Fruit fly (Drosophila melanogaster) whole organism, prepupa: ENCODE data around the gene Strip.
A peak's percentile ranks its signal among the peaks of the same experiment; 100 is the strongest.

Experiments
- CG10631 ChIP-seq: fragments of 200-800 bp; sonication (Bioruptor generic); optimal IDR thresholded peaks from 2 replicates; lab custom pipeline; 2016; ENCODE audit warnings: missing biosample characterization, missing genetic modification characterization
- CG10669 ChIP-seq: fragments of 200-800 bp; sonication (Bioruptor generic); optimal IDR thresholded peaks from 3 replicates; lab custom pipeline; 2018; ENCODE audit warnings: missing biosample characterization, mild to moderate bottlenecking, missing genetic modification characterization, moderate library complexity
- CG11294 ChIP-seq: fragments of 200-800 bp; sonication (Bioruptor generic); IDR thresholded peaks from 2 replicates; pipeline ENCODE4 v1.3.6; 2022; ENCODE audit warnings: missing biosample characterization, missing genetic modification characterization
- CG11762 ChIP-seq: fragments of 200-800 bp; sonication (Bioruptor generic); optimal IDR thresholded peaks from 3 replicates; lab custom pipeline; 2016; ENCODE audit warnings: missing biosample characterization, missing genetic modification characterization; ENCODE audit not compliant: insufficient read depth
- CG11902 ChIP-seq: fragments of 200-800 bp; sonication (Bioruptor generic); optimal IDR thresholded peaks from 3 replicates; lab custom pipeline; 2016; ENCODE audit warnings: missing biosample characterization, missing genetic modification characterization
- CG15336 ChIP-seq: fragments of 200-800 bp; sonication (Bioruptor generic); IDR thresholded peaks from 2 replicates; pipeline ENCODE4 v1.3.6; 2022; ENCODE audit warnings: missing biosample characterization, missing genetic modification characterization
- CG1621 ChIP-seq: fragments of 200-800 bp; sonication (Bioruptor generic); optimal IDR thresholded peaks from 3 replicates; lab custom pipeline; 2018; ENCODE audit warnings: missing biosample characterization, mild to moderate bottlenecking, missing genetic modification characterization
- CG31627 ChIP-seq: fragments of 200-800 bp; sonication (Bioruptor generic); optimal IDR thresholded peaks from 3 replicates; lab custom pipeline; 2016; ENCODE audit warnings: missing biosample characterization, missing genetic modification characterization
- CG32006 ChIP-seq: fragments of 200-800 bp; sonication (Bioruptor generic); optimal IDR thresholded peaks from 3 replicates; lab custom pipeline; 2017; ENCODE audit warnings: missing biosample characterization, mild to moderate bottlenecking, missing genetic modification characterization
- CG34406 ChIP-seq: fragments of 200-800 bp; sonication (Bioruptor generic); optimal IDR thresholded peaks from 3 replicates; lab custom pipeline; 2016; ENCODE audit warnings: missing biosample characterization, missing genetic modification characterization
- CG3919 ChIP-seq: fragments of 200-800 bp; sonication (Bioruptor generic); optimal IDR thresholded peaks from 3 replicates; lab custom pipeline; 2016; ENCODE audit warnings: missing biosample characterization, missing genetic modification characterization
- CG6163 ChIP-seq: fragments of 200-800 bp; sonication (Bioruptor generic); IDR thresholded peaks from 3 replicates; pipeline ENCODE4 v1.3.6; 2022; ENCODE audit warnings: missing biosample characterization, missing genetic modification characterization
- CG6276 ChIP-seq: fragments of 200-800 bp; sonication (Bioruptor generic); optimal IDR thresholded peaks from 2 replicates; lab custom pipeline; 2017; ENCODE audit warnings: missing biosample characterization, mild to moderate bottlenecking, missing genetic modification characterization
- CG6792 ChIP-seq: fragments of 200-800 bp; sonication (Bioruptor generic); optimal IDR thresholded peaks from 3 replicates; lab custom pipeline; 2016; ENCODE audit warnings: missing biosample characterization, missing genetic modification characterization
- CG6808 ChIP-seq: fragments of 200-800 bp; sonication (Bioruptor generic); optimal IDR thresholded peaks from 3 replicates; lab custom pipeline; 2017; ENCODE audit warnings: missing biosample characterization, missing genetic modification characterization, mild to moderate bottlenecking, moderate library complexity, missing genetic modification reagents
- CG6854 ChIP-seq: fragments of 200-800 bp; sonication (Bioruptor generic); optimal IDR thresholded peaks from 2 replicates; lab custom pipeline; 2017; ENCODE audit warnings: missing biosample characterization, mild to moderate bottlenecking, missing genetic modification characterization
- CG7368 ChIP-seq: fragments of 200-800 bp; sonication (Bioruptor generic); optimal IDR thresholded peaks from 3 replicates; lab custom pipeline; 2016; ENCODE audit warnings: missing biosample characterization, missing genetic modification characterization
- CG8319 ChIP-seq: fragments of 200-800 bp; sonication (Bioruptor generic); optimal IDR thresholded peaks from 3 replicates; lab custom pipeline; 2016; ENCODE audit warnings: missing biosample characterization, missing genetic modification characterization
- CG8632 ChIP-seq: fragments of 200-800 bp; sonication (Bioruptor generic); optimal IDR thresholded peaks from 3 replicates; lab custom pipeline; 2016; ENCODE audit warnings: missing biosample characterization, missing genetic modification characterization
- CG9139 ChIP-seq: fragments of 200-800 bp; sonication (Bioruptor generic); optimal IDR thresholded peaks from 3 replicates; lab custom pipeline; 2017; ENCODE audit warnings: missing biosample characterization, mild to moderate bottlenecking, missing genetic modification characterization
- Eip75B ChIP-seq: fragments of 200-800 bp; sonication (Bioruptor generic); optimal IDR thresholded peaks from 3 replicates; lab custom pipeline; 2016; ENCODE audit warnings: missing biosample characterization, missing genetic modification characterization
- Eip78C ChIP-seq: fragments of 200-800 bp; sonication (Bioruptor generic); peaks from one replicate; lab custom pipeline; 2016; ENCODE audit warnings: missing biosample characterization, missing genetic modification characterization
- Gug ChIP-seq: fragments of 200-800 bp; sonication (Bioruptor generic); IDR thresholded peaks from 2 replicates; pipeline ENCODE4 v1.3.6; 2022; ENCODE audit warnings: missing biosample characterization, missing genetic modification characterization
- Hr38 ChIP-seq: sonication (Bioruptor generic); optimal IDR thresholded peaks from 2 replicates; lab custom pipeline; 2016; ENCODE audit warnings: missing biosample characterization, missing genetic modification characterization
- Hr4 ChIP-seq: fragments of 200-800 bp; sonication (Bioruptor generic); optimal IDR thresholded peaks from 3 replicates; lab custom pipeline; 2016; ENCODE audit warnings: missing biosample characterization, missing genetic modification characterization
- Lpt ChIP-seq: fragments of 200-800 bp; sonication (Bioruptor generic); optimal IDR thresholded peaks from 3 replicates; lab custom pipeline; 2016; ENCODE audit warnings: missing biosample characterization, missing genetic modification characterization
- Met ChIP-seq: fragments of 200-800 bp; sonication (Bioruptor generic); optimal IDR thresholded peaks from 3 replicates; lab custom pipeline; 2016; ENCODE audit warnings: missing biosample characterization, missing genetic modification characterization
- OdsH ChIP-seq: fragments of 200-800 bp; sonication (Bioruptor generic); optimal IDR thresholded peaks from 3 replicates; lab custom pipeline; 2016; ENCODE audit warnings: missing biosample characterization, missing genetic modification characterization
- Smox ChIP-seq: fragments of 200-800 bp; sonication (Bioruptor generic); optimal IDR thresholded peaks from 3 replicates; lab custom pipeline; 2016; ENCODE audit warnings: missing biosample characterization, missing genetic modification characterization
- Sox102F ChIP-seq: fragments of 200-800 bp; sonication (Bioruptor generic); optimal IDR thresholded peaks from 2 replicates; lab custom pipeline; 2016; ENCODE audit warnings: missing biosample characterization, mild to moderate bottlenecking, missing genetic modification characterization
- Sox15 ChIP-seq: fragments of 200-800 bp; sonication (Bioruptor generic); optimal IDR thresholded peaks from 3 replicates; lab custom pipeline; 2016; ENCODE audit warnings: missing biosample characterization, missing genetic modification characterization
- achi ChIP-seq: fragments of 200-800 bp; sonication (Bioruptor generic); optimal IDR thresholded peaks from 3 replicates; lab custom pipeline; 2016; ENCODE audit warnings: missing biosample characterization, missing genetic modification characterization
- cyc ChIP-seq: fragments of 200-800 bp; sonication (Bioruptor generic); optimal IDR thresholded peaks from 3 replicates; lab custom pipeline; 2016; ENCODE audit warnings: missing biosample characterization, missing genetic modification characterization
- dac ChIP-seq: fragments of 200-800 bp; sonication (Bioruptor generic); optimal IDR thresholded peaks from 2 replicates; lab custom pipeline; 2017; ENCODE audit warnings: missing biosample characterization, mild to moderate bottlenecking, missing genetic modification characterization
- dsx ChIP-seq: fragments of 200-800 bp; optimal IDR thresholded peaks from 3 replicates; lab custom pipeline; 2019; ENCODE audit warnings: missing biosample characterization, mild to moderate bottlenecking, missing genetic modification characterization, moderate library complexity; ENCODE audit not compliant: poor library complexity, severe bottlenecking
- eg ChIP-seq: fragments of 200-800 bp; sonication (Bioruptor generic); IDR thresholded peaks from 3 replicates; pipeline ENCODE4 v1.3.6; 2022; ENCODE audit warnings: missing biosample characterization, missing genetic modification characterization
- esn ChIP-seq: fragments of 200-800 bp; sonication (Bioruptor generic); optimal IDR thresholded peaks from 2 replicates; lab custom pipeline; 2016; ENCODE audit warnings: missing biosample characterization, mild to moderate bottlenecking, missing genetic modification characterization, moderate library complexity
- fd85E ChIP-seq: fragments of 200-800 bp; sonication (Bioruptor generic); optimal IDR thresholded peaks from 3 replicates; lab custom pipeline; 2016; ENCODE audit warnings: missing biosample characterization, missing genetic modification characterization
- pdm3 ChIP-seq: fragments of 200-800 bp; sonication (Bioruptor generic); optimal IDR thresholded peaks from 3 replicates; lab custom pipeline; 2016; ENCODE audit warnings: missing biosample characterization, missing genetic modification characterization
- salr ChIP-seq, 2 experiments: fragments of 200-800 bp; sonication (Bioruptor generic); optimal IDR thresholded peaks; 3 replicates each; lab custom pipeline; 2016 to 2018; ENCODE audit warnings: missing biosample characterization in 2 of 2, missing genetic modification characterization in 2 of 2, mild to moderate bottlenecking in 1 of 2
- spab ChIP-seq: fragments of 200-800 bp; sonication (Bioruptor generic); optimal IDR thresholded peaks from 2 replicates; lab custom pipeline; 2017; ENCODE audit warnings: missing biosample characterization, mild to moderate bottlenecking, missing genetic modification characterization, missing genetic modification reagents
- ss ChIP-seq, 2 experiments: fragments of 200-800 bp; sonication (Bioruptor generic); optimal IDR thresholded peaks; 2 replicates in 1 of 2; 3 replicates in 1 of 2; lab custom pipeline; 2017 to 2018; ENCODE audit warnings: mild to moderate bottlenecking in 2 of 2, missing biosample characterization in 2 of 2, missing genetic modification characterization in 2 of 2, moderate library complexity in 1 of 2
- svp ChIP-seq: fragments of 200-800 bp; sonication (Bioruptor generic); peaks from one replicate; lab custom pipeline; 2016; ENCODE audit warnings: missing biosample characterization, missing genetic modification characterization
- vri ChIP-seq: fragments of 200-800 bp; sonication (Bioruptor generic); optimal IDR thresholded peaks from 3 replicates; lab custom pipeline; 2016; ENCODE audit warnings: missing biosample characterization, mild to moderate bottlenecking, missing genetic modification characterization

The Strip gene

DNA sequence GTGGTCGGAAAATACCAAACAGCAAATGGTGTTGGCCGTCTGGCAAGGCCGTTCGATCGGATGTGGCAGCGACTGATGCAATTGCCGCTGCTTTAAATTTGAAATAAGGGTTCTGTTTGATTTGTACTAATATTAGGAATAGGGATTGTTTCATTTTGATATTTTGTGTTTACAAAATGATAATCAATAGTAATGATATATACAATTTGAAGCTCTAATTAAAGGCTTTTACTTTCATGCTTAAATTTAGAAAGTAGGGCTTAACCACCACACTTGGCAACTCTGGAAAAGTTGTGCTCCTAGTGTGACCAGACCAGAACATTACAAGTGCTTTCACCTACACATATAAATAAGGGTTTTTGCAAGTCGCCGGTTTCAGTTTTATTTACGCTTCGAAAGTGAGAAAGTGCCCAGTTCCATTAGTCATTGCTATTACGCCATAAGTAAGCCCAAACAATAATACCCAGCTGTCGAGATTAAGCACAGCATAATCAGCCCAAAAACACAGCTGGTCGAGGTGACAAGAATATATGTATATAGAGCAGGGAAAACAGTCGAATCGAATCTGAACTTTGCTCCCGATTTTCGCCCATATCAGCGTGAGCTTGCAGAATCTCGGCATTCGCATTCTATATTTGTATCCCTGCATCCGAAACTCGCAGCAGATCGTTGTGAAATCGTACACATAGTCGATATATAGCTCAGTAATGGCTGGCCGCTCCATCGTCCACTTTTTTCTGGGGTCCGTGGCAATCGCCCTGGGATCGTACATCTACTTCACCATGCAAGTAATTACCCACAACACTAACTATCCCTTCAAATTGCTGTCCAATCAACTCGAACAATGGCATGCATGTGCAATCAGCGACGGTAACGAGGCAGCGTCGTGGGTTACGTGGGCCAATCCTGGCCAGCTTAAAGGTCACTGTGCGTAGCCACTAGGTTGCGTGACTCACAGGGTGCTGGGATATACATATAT, 2.5 kb downstream of the Strip start, which contains the start of gene Gtpx (continued):
- TF ChIP-seq CG11762 (GFP tag; lab: Kevin White, UChicago) = no peak
- peak; percentile 49 for TF ChIP-seq CG9139
- TF ChIP-seq CG3919 (GFP tag; lab: Kevin White, UChicago) = peak; percentile 46
- TF ChIP-seq Eip75B = peak; percentile 34
- no peak for TF ChIP-seq Lpt (GFP tag; lab: Kevin White, UChicago)
- peak; percentile 57 for TF ChIP-seq spab
- no peak for TF ChIP-seq CG32006 (GFP tag; lab: Kevin White, UChicago)
- TF ChIP-seq Eip78C (GFP tag; lab: Kevin White, UChicago) = peak; percentile 66
- TF ChIP-seq CG10631 (GFP tag; lab: Kevin White, UChicago) = no peak
- TF ChIP-seq CG34406 (GFP tag; lab: Kevin White, UChicago) = peak; percentile 33
- TF ChIP-seq Sox15 (GFP tag; lab: Kevin White, UChicago) = peak; percentile 42
- peak; percentile 14 for TF ChIP-seq CG7368 (GFP tag; lab: Kevin White, UChicago)
- no peak for TF ChIP-seq CG1621
- TF ChIP-seq, all 60 proteins: peak for 35

DNA sequence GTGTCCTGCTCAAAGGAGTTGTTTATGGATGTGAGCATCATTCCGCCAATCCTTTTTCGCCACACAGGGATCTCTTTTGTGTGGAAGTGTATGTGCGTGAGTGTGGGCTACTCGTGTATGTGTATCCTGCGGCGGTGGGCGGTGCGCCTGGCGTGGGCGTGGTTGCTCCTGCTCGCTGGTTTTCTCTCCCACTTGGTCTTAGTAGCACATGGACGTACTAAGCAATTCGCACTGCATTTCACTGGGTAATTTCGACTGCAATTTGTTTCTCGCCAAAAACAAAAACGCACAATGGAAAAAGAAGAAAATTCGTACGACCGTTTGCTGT, 3.1 kb downstream of the Strip start:
- TF ChIP-seq CG9139 (no peak), achi (no peak), Smox (GFP tag; lab: Kevin White, UChicago) (no peak), CG6792 (no peak), Sox102F (GFP tag; lab: Kevin White, UChicago) (no peak), Eip75B (no peak), dac (no peak), CG10631 (GFP tag; lab: Kevin White, UChicago) (no peak), CG11902 (no peak), salr (GFP tag; optimal IDR thresholded peaks at IDR 0.05; lab: Kevin White, UChicago) (no peak), OdsH (GFP tag; lab: Kevin White, UChicago) (no peak), dsx (GFP tag; lab: Kevin White, UChicago) (no peak), CG6163 (GFP tag; lab: Robert Waterston, UW) (no peak), CG11762 (GFP tag; lab: Kevin White, UChicago) (no peak), Gug (no peak), CG8319 (GFP tag; lab: Kevin White, UChicago) (no peak)

DNA sequence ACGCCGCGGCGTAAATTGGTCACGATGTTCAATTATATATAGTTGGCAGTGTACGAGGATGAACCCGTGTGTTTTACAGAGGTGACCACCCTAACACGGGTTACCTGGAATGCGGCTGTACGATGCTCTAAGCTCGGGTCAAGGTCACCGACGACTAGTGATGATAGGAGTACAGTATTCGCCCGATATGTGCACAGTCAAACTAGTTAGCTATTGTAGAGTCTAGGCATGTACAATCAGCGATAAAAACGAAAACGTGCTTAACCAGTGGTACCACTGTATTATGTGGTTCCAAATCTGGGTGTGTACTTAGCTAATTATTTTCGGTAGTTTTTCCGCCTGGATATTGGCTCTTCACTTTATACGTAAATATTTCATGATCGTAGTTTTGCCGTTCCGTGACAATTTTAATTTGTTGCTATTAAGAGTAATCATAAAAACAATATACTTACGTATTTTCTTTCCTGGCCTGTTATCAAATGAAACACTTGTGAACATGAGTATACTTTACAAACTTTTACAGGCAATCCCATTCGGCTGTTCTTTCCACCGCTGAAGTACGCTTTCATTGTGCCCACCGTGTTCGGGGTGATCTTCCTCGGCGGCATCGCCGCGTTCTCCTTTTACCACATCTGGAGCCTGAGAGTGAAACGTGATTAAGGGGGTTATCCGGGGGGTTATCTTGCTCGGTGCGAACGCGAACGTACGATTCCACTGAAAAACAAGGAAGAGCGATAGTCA, 8.5 kb downstream of the Strip start:
- no peak for TF ChIP-seq Met (GFP tag; lab: Kevin White, UChicago)
- TF ChIP-seq ss (GFP tag; optimal IDR thresholded peaks at IDR 0.05; lab: Kevin White, UChicago) = no peak
- TF ChIP-seq svp (GFP tag; lab: Kevin White, UChicago) = peak; percentile 100
- no peak for TF ChIP-seq CG34406 (GFP tag; lab: Kevin White, UChicago)
- TF ChIP-seq CG8632 = no peak
- peak; percentile 24 for TF ChIP-seq dsx (GFP tag; lab: Kevin White, UChicago)
- no peak for TF ChIP-seq CG6276
- no peak for TF ChIP-seq Sox15 (GFP tag; lab: Kevin White, UChicago)
- no peak for TF ChIP-seq CG6854
- no peak for TF ChIP-seq eg
- no peak for TF ChIP-seq Hr38
- TF ChIP-seq Sox102F (GFP tag; lab: Kevin White, UChicago) = no peak
- no peak for TF ChIP-seq CG11294 (GFP tag; lab: Robert Waterston, UW)
- TF ChIP-seq Gug = no peak
- peak; percentile 22 for TF ChIP-seq Eip75B
- TF ChIP-seq CG31627 (GFP tag; lab: Kevin White, UChicago) = no peak
- TF ChIP-seq esn = peak; percentile 10
- no peak for TF ChIP-seq CG1621
- TF ChIP-seq pdm3 (GFP tag; lab: Kevin White, UChicago) = no peak
- TF ChIP-seq dac = no peak
- peak; percentile 21 for TF ChIP-seq CG10669 (GFP tag; lab: Kevin White, UChicago)
- TF ChIP-seq cyc (GFP tag; lab: Kevin White, UChicago) = no peak
- TF ChIP-seq CG6808 (GFP tag; lab: Kevin White, UChicago) = peak; percentile 5
- no peak for TF ChIP-seq CG7368 (GFP tag; lab: Kevin White, UChicago)
- peak; percentile 55 for TF ChIP-seq Hr4
- TF ChIP-seq fd85E = no peak
- TF ChIP-seq CG15336 (GFP tag; lab: Robert Waterston, UW) = 0 out of 2 replicates have a peak, but pooled peaks have one; percentile 36
- TF ChIP-seq Lpt (GFP tag; lab: Kevin White, UChicago) = no peak
- TF ChIP-seq vri = no peak
